Worm (Caenorhabditis elegans): ENCODE measurements around the gene mig-13.

ce11 chrX:4800892-4801291 is 964 bp upstream of the mig-13 start:
- TF ChIP-seq tbx-8 (GFP tag; optimal IDR thresholded peaks at IDR 0.05) (no peak), elt-3 (tag; optimal IDR thresholded peaks at IDR 0.05) (no peak), unc-62 (GFP tag; optimal IDR thresholded peaks at IDR 0.05) (no peak), nhr-28 (tag; optimal IDR thresholded peaks at IDR 0.05) (no peak), pha-4 (tag; optimal IDR thresholded peaks at IDR 0.05) (no peak), nhr-237 (tag; optimal IDR thresholded peaks at IDR 0.05) (no peak), lsy-2 (tag; optimal IDR thresholded peaks at IDR 0.05) (no peak), mep-1 (tag; optimal IDR thresholded peaks at IDR 0.05) (no peak), zip-8 (tag; optimal IDR thresholded peaks at IDR 0.05) (no peak), ceh-43 (GFP tag; optimal IDR thresholded peaks at IDR 0.05) (no peak), ztf-11 (tag; optimal IDR thresholded peaks at IDR 0.05) (no peak), nhr-76 (tag; optimal IDR thresholded peaks at IDR 0.05) (no peak)

Data from whole organism, mixed stage, embryonic.